Fruit fly (Drosophila melanogaster) whole organism, prepupa: ENCODE results near the gene CG31612.

Experiments used
- CG11294 ChIP-seq: fragments of 200-800 bp; sonication (Bioruptor generic); IDR thresholded peaks from 2 replicates; pipeline ENCODE4 v1.3.6; 2022; ENCODE audit warnings: missing biosample characterization, missing genetic modification characterization
- CG31627 ChIP-seq: fragments of 200-800 bp; sonication (Bioruptor generic); optimal IDR thresholded peaks from 3 replicates; lab custom pipeline; 2016; ENCODE audit warnings: missing biosample characterization, missing genetic modification characterization
- dsx ChIP-seq: fragments of 200-800 bp; optimal IDR thresholded peaks from 3 replicates; lab custom pipeline; 2019; ENCODE audit warnings: missing biosample characterization, mild to moderate bottlenecking, missing genetic modification characterization, moderate library complexity; ENCODE audit not compliant: poor library complexity, severe bottlenecking
- pdm3 ChIP-seq: fragments of 200-800 bp; sonication (Bioruptor generic); optimal IDR thresholded peaks from 3 replicates; lab custom pipeline; 2016; ENCODE audit warnings: missing biosample characterization, missing genetic modification characterization
- vri ChIP-seq: fragments of 200-800 bp; sonication (Bioruptor generic); optimal IDR thresholded peaks from 3 replicates; lab custom pipeline; 2016; ENCODE audit warnings: missing biosample characterization, mild to moderate bottlenecking, missing genetic modification characterization

DNA sequence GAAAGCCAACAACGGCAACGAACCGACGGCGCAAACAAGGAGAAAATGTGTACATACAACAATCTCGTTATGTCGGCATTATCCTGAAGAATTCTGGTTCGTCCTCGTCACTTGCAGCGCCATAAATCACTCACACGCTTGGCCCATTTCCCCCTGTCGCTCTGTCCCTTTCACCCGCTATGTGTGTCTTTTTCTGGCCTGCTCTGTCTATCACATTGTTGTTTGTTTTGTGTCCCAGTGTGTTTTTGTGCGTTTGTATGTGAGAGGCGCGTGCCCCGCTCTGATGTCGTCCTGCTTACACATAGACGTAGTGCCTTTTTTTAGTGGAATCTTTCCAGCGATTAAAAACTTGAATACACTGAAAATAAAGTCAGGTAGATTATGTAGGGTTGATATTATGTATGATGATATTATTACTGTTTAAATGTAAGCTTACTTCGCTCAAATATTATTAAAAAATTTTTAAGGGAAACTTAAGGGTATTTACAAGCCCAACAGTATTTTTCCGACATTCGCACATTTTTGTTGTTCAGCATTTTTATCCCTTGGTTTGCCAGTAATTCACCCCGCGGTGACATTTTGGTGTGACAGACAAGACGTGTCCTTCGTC lies 5.7 kb downstream of the CG31612 start:
- TF ChIP-seq CG11294 (GFP tag; lab: Robert Waterston, UW), result no peak
- no peak for TF ChIP-seq CG31627 (GFP tag; lab: Kevin White, UChicago)
- TF ChIP-seq dsx (GFP tag; lab: Kevin White, UChicago), result no peak
- TF ChIP-seq vri (GFP tag; lab: Kevin White, UChicago), result no peak
- TF ChIP-seq pdm3 (GFP tag; lab: Kevin White, UChicago), result no peak
